Fruit fly (Drosophila melanogaster) whole organism, embryonic: ENCODE measurements around the gene CG43139.

Source experiments
- Adf1 ChIP-seq: fragments of 200-800 bp; sonication (Bioruptor generic); IDR thresholded peaks from 2 replicates; pipeline ENCODE4 v1.3.6; 2022; ENCODE audit warnings: missing biosample characterization, missing genetic modification characterization
- CG1024 ChIP-seq: fragments of 200-800 bp; sonication (Bioruptor generic); IDR thresholded peaks from 2 replicates; pipeline ENCODE4 v1.3.6; 2022; ENCODE audit warnings: missing biosample characterization, missing genetic modification characterization
- CG10267 ChIP-seq: fragments of 200-800 bp; sonication (Bioruptor generic); optimal IDR thresholded peaks from 2 replicates; lab custom pipeline; 2018; ENCODE audit warnings: missing biosample characterization, mild to moderate bottlenecking, missing genetic modification characterization, moderate library complexity
- CG10959 ChIP-seq: fragments of 200-800 bp; sonication (Bioruptor generic); IDR thresholded peaks from 2 replicates; pipeline ENCODE4 v1.3.6; 2022; ENCODE audit warnings: missing biosample characterization, missing genetic modification characterization
- CG11398 ChIP-seq: fragments of 200-800 bp; sonication (Bioruptor generic); optimal IDR thresholded peaks from 2 replicates; lab custom pipeline; 2016; ENCODE audit warnings: missing biosample characterization, missing genetic modification characterization
- CG12942 ChIP-seq: fragments of 200-800 bp; sonication (Bioruptor generic); optimal IDR thresholded peaks from 3 replicates; lab custom pipeline; 2016; ENCODE audit warnings: missing biosample characterization, missing genetic modification characterization
- CG13775 ChIP-seq: fragments of 200-800 bp; sonication (Bioruptor generic); optimal IDR thresholded peaks from 3 replicates; lab custom pipeline; 2017; ENCODE audit warnings: missing biosample characterization, mild to moderate bottlenecking, missing genetic modification characterization
- CG14710 ChIP-seq: fragments of 200-800 bp; sonication (Bioruptor generic); optimal IDR thresholded peaks from 3 replicates; lab custom pipeline; 2019; ENCODE audit warnings: missing biosample characterization, mild to moderate bottlenecking, missing genetic modification characterization, moderate library complexity
- CG1647 ChIP-seq: fragments of 200-800 bp; sonication (Bioruptor generic); optimal IDR thresholded peaks from 3 replicates; lab custom pipeline; 2016; ENCODE audit warnings: missing biosample characterization, missing genetic modification characterization
- CG16815 ChIP-seq: fragments of 200-800 bp; sonication (Bioruptor generic); optimal IDR thresholded peaks from 3 replicates; lab custom pipeline; 2017; ENCODE audit warnings: missing biosample characterization, mild to moderate bottlenecking, missing genetic modification characterization
- CG18476 ChIP-seq: fragments of 200-800 bp; sonication (Bioruptor generic); optimal IDR thresholded peaks from 2 replicates; lab custom pipeline; 2016; ENCODE audit warnings: missing biosample characterization, mild to moderate bottlenecking, missing genetic modification characterization
- CG33213 ChIP-seq: fragments of 200-800 bp; sonication (Bioruptor generic); optimal IDR thresholded peaks from 3 replicates; lab custom pipeline; 2016; ENCODE audit warnings: missing biosample characterization, missing genetic modification characterization
- CG7357 ChIP-seq: fragments of 200-800 bp; sonication (Bioruptor generic); IDR thresholded peaks from 3 replicates; pipeline ENCODE4 v1.3.6; 2022; ENCODE audit warnings: missing biosample characterization, missing genetic modification characterization
- CG7556 ChIP-seq: fragments of 200-800 bp; sonication (Bioruptor generic); optimal IDR thresholded peaks from 2 replicates; lab custom pipeline; 2017; ENCODE audit warnings: missing biosample characterization, mild to moderate bottlenecking, missing genetic modification characterization
- CG7963 ChIP-seq: fragments of 200-800 bp; sonication (Bioruptor generic); IDR thresholded peaks from 3 replicates; pipeline ENCODE4 v1.3.6; 2022; ENCODE audit warnings: missing biosample characterization, missing genetic modification characterization; ENCODE audit not compliant: partially characterized antibody
- CG8765 ChIP-seq: fragments of 200-800 bp; sonication (Bioruptor generic); IDR thresholded peaks from 2 replicates; pipeline ENCODE4 v1.3.6; 2022; ENCODE audit warnings: missing biosample characterization, missing genetic modification characterization
- CG9727 ChIP-seq: fragments of 200-800 bp; sonication (Bioruptor generic); optimal IDR thresholded peaks from 3 replicates; lab custom pipeline; 2017; ENCODE audit warnings: missing biosample characterization, mild to moderate bottlenecking, missing genetic modification characterization
- Dip3 ChIP-seq: fragments of 200-800 bp; sonication (Bioruptor generic); optimal IDR thresholded peaks from 3 replicates; lab custom pipeline; 2016; ENCODE audit warnings: missing biosample characterization, missing genetic modification characterization
- Drgx ChIP-seq: fragments of 200-800 bp; sonication (Bioruptor generic); IDR thresholded peaks from 2 replicates; pipeline ENCODE4 v1.3.6; 2022; ENCODE audit warnings: missing biosample characterization, missing genetic modification characterization
- E2f2 ChIP-seq: fragments of 200-800 bp; sonication (Bioruptor generic); IDR thresholded peaks from 2 replicates; pipeline ENCODE4 v1.3.6; 2022; ENCODE audit warnings: missing biosample characterization, missing genetic modification characterization
- Gsc ChIP-seq: fragments of 200-800 bp; sonication (Bioruptor generic); IDR thresholded peaks from 2 replicates; pipeline ENCODE4 v1.3.6; 2022; ENCODE audit warnings: missing biosample characterization, missing genetic modification characterization
- HHEX ChIP-seq: fragments of 200-800 bp; sonication (Bioruptor generic); optimal IDR thresholded peaks from 3 replicates; lab custom pipeline; 2017; ENCODE audit warnings: missing biosample characterization, mild to moderate bottlenecking, missing genetic modification characterization, missing genetic modification reagents
- Hmx ChIP-seq: fragments of 200-800 bp; sonication (Bioruptor generic); optimal IDR thresholded peaks from 2 replicates; lab custom pipeline; 2016; ENCODE audit warnings: missing biosample characterization, missing genetic modification characterization
- Kr ChIP-seq: fragments of 200-800 bp; sonication (Bioruptor generic); optimal IDR thresholded peaks from 2 replicates; lab custom pipeline; 2017; ENCODE audit warnings: missing biosample characterization, mild to moderate bottlenecking, missing genetic modification characterization
- Med ChIP-seq: fragments of 200-800 bp; sonication (Bioruptor generic); peaks from one replicate; lab custom pipeline; 2016; ENCODE audit warnings: missing biosample characterization, missing genetic modification characterization, mild to moderate bottlenecking, inconsistent platforms, moderate library complexity
- Mrtf ChIP-seq: fragments of 200-800 bp; sonication (Bioruptor generic); IDR thresholded peaks from 3 replicates; pipeline ENCODE4 v1.3.6; 2022; ENCODE audit warnings: missing biosample characterization, missing genetic modification characterization
- Oli ChIP-seq: fragments of 200-800 bp; sonication (Bioruptor generic); optimal IDR thresholded peaks from 2 replicates; lab custom pipeline; 2018; ENCODE audit warnings: missing biosample characterization, mild to moderate bottlenecking, missing genetic modification characterization, moderate library complexity
- Ptx1 ChIP-seq: fragments of 200-800 bp; sonication (Bioruptor generic); IDR thresholded peaks from 2 replicates; pipeline ENCODE4 v1.3.6; 2022; ENCODE audit warnings: missing biosample characterization, missing genetic modification characterization
- Rfx ChIP-seq: fragments of 200-800 bp; sonication (Bioruptor generic); IDR thresholded peaks from 2 replicates; pipeline ENCODE4 v1.3.6; 2022; ENCODE audit warnings: missing biosample characterization, missing genetic modification characterization
- Stat92E ChIP-seq, 3 experiments: fragments of >200 bp in 2 of 3; fragments of 200-800 bp in 1 of 3; sonication (Bioruptor generic) in 1 of 3; optimal IDR thresholded peaks; 2 replicates each; lab custom pipeline; 2017 to 2019; ENCODE audit warnings: missing biosample characterization in 3 of 3, missing genetic modification characterization in 3 of 3, mild to moderate bottlenecking in 1 of 3, moderate library complexity in 1 of 3
- cas ChIP-seq: fragments of 200-800 bp; sonication (Bioruptor generic); IDR thresholded peaks from 2 replicates; pipeline ENCODE4 v1.3.6; 2022; ENCODE audit warnings: missing biosample characterization, missing genetic modification characterization
- chif ChIP-seq, 2 experiments: fragments of 200-800 bp; sonication (Bioruptor generic); optimal IDR thresholded peaks; 3 replicates each; lab custom pipeline; 2016; ENCODE audit warnings: missing biosample characterization in 2 of 2, missing genetic modification characterization in 2 of 2
- chinmo ChIP-seq: fragments of 200-800 bp; sonication (Bioruptor generic); IDR thresholded peaks from 4 replicates; pipeline ENCODE4 v1.3.6; 2022; ENCODE audit warnings: missing biosample characterization, missing genetic modification characterization; ENCODE audit not compliant: partially characterized antibody
- cwo ChIP-seq: fragments of 200-800 bp; sonication (Bioruptor generic); optimal IDR thresholded peaks from 3 replicates; lab custom pipeline; 2017; ENCODE audit warnings: missing biosample characterization, missing genetic modification characterization, mild to moderate bottlenecking, moderate library complexity, missing genetic modification reagents
- dmrt11E ChIP-seq: fragments of 200-800 bp; sonication (Bioruptor generic); optimal IDR thresholded peaks from 3 replicates; lab custom pipeline; 2018; ENCODE audit warnings: missing biosample characterization, mild to moderate bottlenecking, missing genetic modification characterization, moderate library complexity
- exex ChIP-seq: fragments of 200-800 bp; sonication (Bioruptor generic); optimal IDR thresholded peaks from 4 replicates; lab custom pipeline; 2018; ENCODE audit warnings: missing biosample characterization, mild to moderate bottlenecking, missing genetic modification characterization, moderate library complexity
- fd64A ChIP-seq: fragments of 200-800 bp; sonication (Bioruptor generic); optimal IDR thresholded peaks from 3 replicates; lab custom pipeline; 2018; ENCODE audit warnings: missing biosample characterization, mild to moderate bottlenecking, missing genetic modification characterization
- grn ChIP-seq: fragments of 200-800 bp; sonication (Bioruptor generic); optimal IDR thresholded peaks from 3 replicates; lab custom pipeline; 2017; ENCODE audit warnings: missing biosample characterization, missing genetic modification characterization
- gsb ChIP-seq: fragments of 200-800 bp; sonication (Bioruptor generic); IDR thresholded peaks from 2 replicates; pipeline ENCODE4 v1.3.6; 2022; ENCODE audit warnings: missing biosample characterization, missing genetic modification characterization
- insv ChIP-seq, 2 experiments: fragments of 200-800 bp; sonication (Bioruptor generic); optimal IDR thresholded peaks; 3 replicates each; lab custom pipeline; 2016 to 2018; ENCODE audit warnings: missing biosample characterization in 2 of 2, missing genetic modification characterization in 2 of 2
- kay ChIP-seq: fragments of 200-800 bp; sonication (Bioruptor generic); optimal IDR thresholded peaks from 2 replicates; lab custom pipeline; 2016; ENCODE audit warnings: missing biosample characterization, missing genetic modification characterization
- lab ChIP-seq: fragments of 200-800 bp; sonication (Bioruptor generic); optimal IDR thresholded peaks from 3 replicates; lab custom pipeline; 2017; ENCODE audit warnings: missing biosample characterization, missing genetic modification characterization, mild to moderate bottlenecking, moderate library complexity, missing genetic modification reagents
- onecut ChIP-seq: fragments of 200-800 bp; sonication (Bioruptor generic); IDR thresholded peaks from 2 replicates; pipeline ENCODE4 v1.3.6; 2022; ENCODE audit warnings: missing biosample characterization, missing genetic modification characterization
- pros ChIP-seq: fragments of 200-800 bp; sonication (Bioruptor generic); optimal IDR thresholded peaks from 3 replicates; lab custom pipeline; 2019; ENCODE audit warnings: missing biosample characterization, mild to moderate bottlenecking, missing genetic modification characterization, moderate library complexity
- repo ChIP-seq: fragments of 200-800 bp; sonication (Bioruptor generic); optimal IDR thresholded peaks from 2 replicates; lab custom pipeline; 2016; ENCODE audit warnings: missing biosample characterization, missing genetic modification characterization
- sens ChIP-seq: fragments of 200-800 bp; sonication (Bioruptor generic); peaks from one replicate; lab custom pipeline; 2016; ENCODE audit warnings: missing biosample characterization, missing genetic modification characterization
- sens-2 ChIP-seq: fragments of 200-800 bp; sonication (Bioruptor generic); IDR thresholded peaks from 2 replicates; pipeline ENCODE4 v1.3.6; 2022; ENCODE audit warnings: missing biosample characterization, missing genetic modification characterization
- tgo ChIP-seq: fragments of 200-800 bp; sonication (Bioruptor generic); IDR thresholded peaks from 3 replicates; pipeline ENCODE4 v1.3.6; 2022; ENCODE audit warnings: missing biosample characterization, missing genetic modification characterization
- tup ChIP-seq: fragments of 200-800 bp; sonication (Bioruptor generic); optimal IDR thresholded peaks from 2 replicates; lab custom pipeline; 2016; ENCODE audit warnings: missing biosample characterization, mild to moderate bottlenecking, missing genetic modification characterization, moderate library complexity
- zfh1 ChIP-seq: fragments of 200-800 bp; sonication (Bioruptor generic); IDR thresholded peaks from 3 replicates; pipeline ENCODE4 v1.3.6; 2022; ENCODE audit warnings: missing biosample characterization, missing genetic modification characterization

Gene CG43139

DNA sequence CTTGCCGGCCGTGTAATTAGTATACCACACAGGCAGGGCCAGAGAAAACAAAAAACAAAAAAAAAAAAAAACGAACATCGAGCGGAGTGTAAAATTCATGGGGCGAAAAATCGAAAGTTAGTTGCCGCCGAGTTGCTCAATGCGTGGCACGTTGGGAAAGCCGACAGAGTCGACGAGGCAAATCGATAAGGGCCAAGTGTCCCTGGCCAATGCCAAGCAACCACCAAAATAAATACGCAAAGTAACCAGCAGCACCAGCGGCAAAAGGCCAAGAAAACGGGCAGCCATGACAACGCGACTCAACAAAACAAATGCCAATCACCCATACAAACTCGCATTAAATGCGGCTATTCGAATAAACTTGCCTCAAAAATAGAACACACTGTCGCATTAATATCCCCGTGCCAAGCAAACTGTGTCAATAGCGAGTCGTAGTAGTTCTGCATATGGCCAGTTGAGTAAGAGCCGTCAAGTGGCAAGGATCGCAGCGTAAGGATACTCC lies 18.6 kb upstream of the CG43139 start, which contains the start of gene CG12885:
Gene CG12885, plus strand, starts transcription at position 452 of the 502 bp plus-strand sequence.
- TF ChIP-seq pros (GFP tag; lab: Kevin White, UChicago) (peak; percentile 11), Rfx (peak; percentile 60), CG33213 (GFP tag; lab: Kevin White, UChicago) (no peak), onecut (GFP tag; lab: Robert Waterston, UW) (peak; percentile 93)

DNA sequence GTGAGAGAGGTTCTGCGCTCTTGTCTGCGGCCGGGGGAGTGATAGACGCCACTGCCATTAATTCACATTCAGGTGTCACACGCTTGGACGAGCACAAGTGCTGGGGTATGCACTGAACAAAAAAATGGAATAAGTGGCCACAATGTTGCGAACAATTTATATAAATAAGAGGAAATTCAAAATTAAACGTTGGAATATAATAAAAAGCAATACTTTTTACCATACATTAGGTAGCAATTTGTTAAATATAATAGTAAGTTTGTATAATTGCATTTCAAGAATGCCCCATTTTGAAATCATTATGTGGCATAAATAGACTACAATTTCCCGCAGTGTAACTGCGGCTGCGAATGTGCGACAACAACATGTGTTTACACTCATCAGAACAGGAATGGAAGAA lies 18.1 kb upstream of the CG43139 start:
- TF ChIP-seq lab (peak; percentile 34), Stat92E (GFP tag; optimal IDR thresholded peaks at IDR 0.05; lab: Kevin White, UChicago) (no peak), repo (GFP tag; lab: Kevin White, UChicago) (no peak), CG7357 (GFP tag; lab: Robert Waterston, UW) (no peak), CG1024 (GFP tag; lab: Robert Waterston, UW) (no peak), CG14710 (no peak), CG16815 (no peak), Gsc (GFP tag; lab: Robert Waterston, UW) (no peak), CG10959 (GFP tag; lab: Robert Waterston, UW) (no peak), CG12942 (GFP tag; lab: Kevin White, UChicago) (no peak), CG1647 (GFP tag; lab: Kevin White, UChicago) (no peak), CG7556 (GFP tag; lab: Kevin White, UChicago) (no peak), Adf1 (GFP tag; lab: Robert Waterston, UW) (no peak), HHEX (no peak), CG18476 (GFP tag; lab: Kevin White, UChicago) (no peak), E2f2 (GFP tag; lab: Robert Waterston, UW) (no peak), zfh1 (GFP tag; lab: Robert Waterston, UW) (no peak), CG9727 (GFP tag; lab: Kevin White, UChicago) (peak; percentile 20), Rfx (no peak), fd64A (GFP tag; lab: Kevin White, UChicago) (no peak), chinmo (GFP tag; lab: Robert Waterston, UW) (no peak), CG13775 (GFP tag; lab: Kevin White, UChicago) (no peak), cas (no peak), Mrtf (GFP tag; lab: Robert Waterston, UW) (no peak), gsb (GFP tag; lab: Robert Waterston, UW) (no peak), tup (no peak), insv (GFP tag; optimal IDR thresholded peaks at IDR 0.05; lab: Kevin White, UChicago) (no peak), cwo (GFP tag; lab: Kevin White, UChicago) (no peak), CG10267 (tag; lab: Kevin White, UChicago) (no peak), sens-2 (no peak), dmrt11E (tag; lab: Kevin White, UChicago) (no peak), Dip3 (GFP tag; lab: Kevin White, UChicago) (no peak), Oli (tag; lab: Kevin White, UChicago) (no peak), grn (no peak), Hmx (GFP tag; lab: Kevin White, UChicago) (no peak), Drgx (GFP tag; lab: Robert Waterston, UW) (no peak), CG7963 (GFP tag; lab: Robert Waterston, UW) (no peak), exex (tag; lab: Kevin White, UChicago) (no peak), Kr (GFP tag; lab: Kevin White, UChicago) (no peak), tgo (GFP tag; lab: Robert Waterston, UW) (no peak), CG11398 (GFP tag; lab: Kevin White, UChicago) (no peak), sens (peak; percentile 82), chif (GFP tag; optimal IDR thresholded peaks at IDR 0.05; lab: Kevin White, UChicago) (no peak), kay (GFP tag; lab: Kevin White, UChicago) (no peak), CG8765 (GFP tag; lab: Robert Waterston, UW) (no peak), Ptx1 (GFP tag; lab: Robert Waterston, UW) (0 out of 2 replicates have a peak, but pooled peaks have one; percentile 10), Med (GFP tag; lab: Kevin White, UChicago) (no peak)
